Worm (Caenorhabditis elegans): ENCODE results near the gene W09D10.5.

DNA sequence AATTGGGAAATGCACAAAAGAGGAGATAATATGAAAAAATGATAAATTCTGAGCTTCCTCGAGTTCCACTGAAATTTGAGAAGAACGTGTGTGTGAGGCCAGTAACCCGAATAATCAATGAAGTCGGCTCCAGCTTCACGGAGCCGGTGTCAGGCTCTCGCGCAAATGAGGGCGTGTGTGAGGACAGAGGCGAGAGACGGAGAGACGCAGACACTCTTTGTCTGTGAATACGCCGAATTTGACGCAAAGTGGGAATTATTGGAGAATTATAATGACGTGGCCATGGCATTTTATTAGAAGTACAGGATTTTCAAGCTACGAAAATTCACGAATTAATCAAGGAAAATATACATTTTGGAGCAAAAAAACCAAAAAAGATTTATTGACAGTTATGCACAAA is 28.6 kb upstream of the W09D10.5 start:
- TF ChIP-seq nhr-77 (tag; optimal IDR thresholded peaks at IDR 0.05) = no peak
- TF ChIP-seq mdl-1 (tag; optimal IDR thresholded peaks at IDR 0.05) = peak in 1 of 2 experiments; percentile 0
- no peak for TF ChIP-seq nhr-12 (tag; optimal IDR thresholded peaks at IDR 0.05)
- TF ChIP-seq unc-62 (GFP tag; optimal IDR thresholded peaks at IDR 0.05) = no peak
- TF ChIP-seq aly-2 (tag; optimal IDR thresholded peaks at IDR 0.05) = no peak
- no peak for TF ChIP-seq elt-1 (tag; optimal IDR thresholded peaks at IDR 0.05)
- no peak for TF ChIP-seq nhr-237 (tag; optimal IDR thresholded peaks at IDR 0.05)
- no peak for TF ChIP-seq ztf-11 (tag; optimal IDR thresholded peaks at IDR 0.05)
- TF ChIP-seq lin-39 (tag; optimal IDR thresholded peaks at IDR 0.05) = no peak
- no peak for TF ChIP-seq sma-3 (GFP tag; optimal IDR thresholded peaks at IDR 0.05)
- no peak for TF ChIP-seq nhr-11 (tag; optimal IDR thresholded peaks at IDR 0.05)
- TF ChIP-seq ZK546.5 (tag; optimal IDR thresholded peaks at IDR 0.05) = no peak

Measured in whole organism, L2 larva.